Worm (Caenorhabditis elegans) whole organism, young adult: ENCODE results near the gene srg-54.

Experiments used
- C06A6.2 ChIP-seq: fragments of 200-800 bp; sonication (Bioruptor generic); conservative IDR thresholded peaks from 2 replicates; pipeline ENCODE4 v1.3.6; 2022; ENCODE audit warnings: missing genetic modification characterization, missing compliant biosample characterization
- F22D6.2 ChIP-seq: sonication (generic microtip); optimal IDR thresholded peaks from 2 replicates; lab custom pipeline; 2016; ENCODE audit warnings: mild to moderate bottlenecking, missing genetic modification characterization, missing compliant biosample characterization
- F39B2.1 ChIP-seq: fragments of 200-800 bp; sonication (Bioruptor generic); IDR thresholded peaks from 2 replicates; pipeline ENCODE4 v1.3.6; 2022; ENCODE audit warnings: missing genetic modification reagents, missing genetic modification characterization, missing compliant biosample characterization
- F57C9.4 ChIP-seq: sonication (generic microtip); optimal IDR thresholded peaks from 2 replicates; lab custom pipeline; 2017; ENCODE audit warnings: mild to moderate bottlenecking, missing genetic modification characterization, missing compliant biosample characterization
- T07F8.4 ChIP-seq: sonication (generic microtip); optimal IDR thresholded peaks from 2 replicates; lab custom pipeline; 2016; ENCODE audit warnings: mild to moderate bottlenecking, missing genetic modification characterization, moderate library complexity, missing compliant biosample characterization
- Y67H2A.10 ChIP-seq: fragments of 200-800 bp; sonication (Bioruptor generic); conservative IDR thresholded peaks from 2 replicates; pipeline ENCODE4 v1.3.6; 2022; ENCODE audit warnings: missing genetic modification reagents, missing genetic modification characterization, missing compliant biosample characterization
- Y79H2A.3 ChIP-seq: fragments of 200-800 bp; sonication (Bioruptor generic); conservative IDR thresholded peaks from 2 replicates; pipeline ENCODE4 v1.3.6; 2022; ENCODE audit warnings: missing genetic modification reagents, missing genetic modification characterization, missing compliant biosample characterization
- Y95B8A.8 ChIP-seq: fragments of 200-800 bp; sonication (Bioruptor generic); IDR thresholded peaks from 2 replicates; pipeline ENCODE4 v1.3.6; 2022; ENCODE audit warnings: missing genetic modification reagents, missing genetic modification characterization, missing compliant biosample characterization
- aptf-2 ChIP-seq: fragments of 200-800 bp; sonication (Bioruptor generic); conservative IDR thresholded peaks from 2 replicates; pipeline ENCODE4 v1.3.6; 2022; ENCODE audit warnings: missing genetic modification reagents, missing genetic modification characterization, missing compliant biosample characterization
- ccch-3 ChIP-seq: fragments of 200-800 bp; sonication (Bioruptor generic); optimal IDR thresholded peaks from 2 replicates; lab custom pipeline; 2018; ENCODE audit warnings: mild to moderate bottlenecking, missing genetic modification characterization, missing compliant biosample characterization
- ceh-100 ChIP-seq: fragments of 200-800 bp; sonication (Bioruptor generic); IDR thresholded peaks from 2 replicates; pipeline ENCODE4 v1.3.6; 2022; ENCODE audit warnings: missing genetic modification reagents, missing genetic modification characterization, missing compliant biosample characterization
- die-1 ChIP-seq: sonication (generic microtip); optimal IDR thresholded peaks from 2 replicates; lab custom pipeline; 2016; ENCODE audit warnings: missing genotype, mild to moderate bottlenecking, missing genetic modification characterization, missing compliant biosample characterization
- dox-1 ChIP-seq: fragments of 200-800 bp; sonication (Bioruptor generic); IDR thresholded peaks from 2 replicates; pipeline ENCODE4 v1.3.6; 2022; ENCODE audit warnings: missing genetic modification reagents, missing genetic modification characterization, missing compliant biosample characterization
- dpff-1 ChIP-seq: sonication (generic microtip); optimal IDR thresholded peaks from 2 replicates; lab custom pipeline; 2017; ENCODE audit warnings: mild to moderate bottlenecking, missing genetic modification characterization, missing compliant biosample characterization
- egl-44 ChIP-seq: fragments of 200-800 bp; sonication (Bioruptor generic); IDR thresholded peaks from 2 replicates; pipeline ENCODE4 v1.3.6; 2022; ENCODE audit warnings: missing genetic modification reagents, missing genetic modification characterization, missing compliant biosample characterization
- hlh-26 ChIP-seq: fragments of 200-800 bp; sonication (Bioruptor generic); conservative IDR thresholded peaks from 2 replicates; pipeline ENCODE4 v1.3.6; 2022; ENCODE audit warnings: missing genetic modification reagents, missing genetic modification characterization, missing compliant biosample characterization
- lag-1 ChIP-seq: fragments of 200-800 bp; sonication (Bioruptor generic); IDR thresholded peaks from 2 replicates; pipeline ENCODE4 v1.3.6; 2022; ENCODE audit warnings: missing genetic modification reagents, missing genetic modification characterization, missing compliant biosample characterization
- let-607 ChIP-seq, 2 experiments: fragments of 200-800 bp in 1 of 2; sonication (Bioruptor generic) in 1 of 2; sonication (generic microtip) in 1 of 2; optimal IDR thresholded peaks; 2 replicates each; lab custom pipeline; 2016 to 2018; ENCODE audit warnings: mild to moderate bottlenecking in 2 of 2, missing compliant biosample characterization in 2 of 2, missing genetic modification characterization in 2 of 2, moderate library complexity in 2 of 2, missing genotype in 1 of 2
- lir-1 ChIP-seq: fragments of 200-800 bp; sonication (Bioruptor generic); conservative IDR thresholded peaks from 2 replicates; pipeline ENCODE4 v1.3.6; 2022; ENCODE audit warnings: missing genetic modification reagents, missing genetic modification characterization, missing compliant biosample characterization
- mel-28 ChIP-seq: sonication (generic microtip); optimal IDR thresholded peaks from 2 replicates; lab custom pipeline; 2016; ENCODE audit warnings: borderline replicate concordance, mild to moderate bottlenecking, missing genetic modification characterization, missing compliant biosample characterization
- mes-4 ChIP-seq: sonication (generic microtip); optimal IDR thresholded peaks from 2 replicates; lab custom pipeline; 2016; ENCODE audit warnings: missing genotype, missing genetic modification characterization, missing compliant biosample characterization
- mxl-1 ChIP-seq: sonication (generic microtip); optimal IDR thresholded peaks from 2 replicates; lab custom pipeline; 2016; ENCODE audit warnings: missing genetic modification characterization, missing compliant biosample characterization
- nfyb-1 ChIP-seq: fragments of 200-800 bp; sonication (Bioruptor generic); IDR thresholded peaks from 2 replicates; pipeline ENCODE4 v1.3.6; 2022; ENCODE audit warnings: missing genetic modification reagents, missing genetic modification characterization, missing compliant biosample characterization
- nhr-179 ChIP-seq: sonication (generic microtip); optimal IDR thresholded peaks from 2 replicates; lab custom pipeline; 2016; ENCODE audit warnings: mild to moderate bottlenecking, missing genetic modification characterization, missing compliant biosample characterization
- nhr-90 ChIP-seq: sonication (generic microtip); optimal IDR thresholded peaks from 2 replicates; lab custom pipeline; 2016; ENCODE audit warnings: missing genotype, mild to moderate bottlenecking, missing genetic modification characterization, missing compliant biosample characterization
- pha-4 ChIP-seq: fragments of 150-350 bp; sonication (generic microtip); optimal IDR thresholded peaks from 2 replicates; lab custom pipeline; 2014; ENCODE audit warnings: missing biosample characterization, missing genetic modification reagents, missing genetic modification characterization
- sdz-38 ChIP-seq: sonication (generic microtip); optimal IDR thresholded peaks from 2 replicates; lab custom pipeline; 2016; ENCODE audit warnings: missing genotype, missing genetic modification characterization, missing compliant biosample characterization
- snpc-3.4 ChIP-seq: sonication (generic microtip); optimal IDR thresholded peaks from 2 replicates; lab custom pipeline; 2017; ENCODE audit warnings: missing genetic modification characterization, mild to moderate bottlenecking, missing compliant biosample characterization, antibody characterized with exemption, moderate library complexity, missing genotype, missing genetic modification reagents
- snpc-4 ChIP-seq, 5 experiments: fragments of 150-350 bp in 1 of 5; sonication (generic microtip) in 4 of 5; optimal IDR thresholded peaks; 2 replicates each; lab custom pipeline; 2014 to 2018; ENCODE audit warnings: missing genetic modification characterization in 5 of 5, missing biosample characterization in 3 of 5, antibody characterized with exemption in 2 of 5, mild to moderate bottlenecking in 2 of 5, missing compliant biosample characterization in 2 of 5, missing genotype in 2 of 5, moderate library complexity in 2 of 5, missing genetic modification reagents in 1 of 5
- somi-1 ChIP-seq: fragments of 200-800 bp; sonication (Bioruptor generic); optimal IDR thresholded peaks from 2 replicates; lab custom pipeline; 2018; ENCODE audit warnings: mild to moderate bottlenecking, missing genetic modification characterization, missing compliant biosample characterization
- zfh-2 ChIP-seq: fragments of 200-800 bp; sonication (Bioruptor generic); conservative IDR thresholded peaks from 2 replicates; pipeline ENCODE4 v1.3.6; 2022; ENCODE audit warnings: missing genetic modification reagents, missing genetic modification characterization, missing compliant biosample characterization
- ztf-25 ChIP-seq: fragments of 200-800 bp; sonication (Bioruptor generic); IDR thresholded peaks from 2 replicates; pipeline ENCODE4 v1.3.6; 2022; ENCODE audit warnings: missing genetic modification reagents, missing genetic modification characterization, missing compliant biosample characterization
- ztf-26 ChIP-seq: sonication (generic microtip); optimal IDR thresholded peaks from 2 replicates; lab custom pipeline; 2017; ENCODE audit warnings: missing genetic modification characterization, missing compliant biosample characterization
- ztf-28 ChIP-seq: fragments of 200-800 bp; sonication (Bioruptor generic); IDR thresholded peaks from 2 replicates; pipeline ENCODE4 v1.3.6; 2022; ENCODE audit warnings: missing genetic modification reagents, missing genetic modification characterization, missing compliant biosample characterization

srg-54 gene

ce11 chrV:14921509-14921908 lies 2.5 kb downstream of the srg-54 start, which contains the start of gene zmp-4:
Gene zmp-4, minus strand, starts transcription at chrV:14921609.
- no peak for TF ChIP-seq egl-44 (GFP tag; lab: Robert Waterston, UW)
- TF ChIP-seq mel-28 (tag; lab: Kevin White, UChicago), result no peak
- TF ChIP-seq dox-1, result no peak
- no peak for TF ChIP-seq nhr-90 (tag; lab: Kevin White, UChicago)
- no peak for TF ChIP-seq F57C9.4 (tag; lab: Kevin White, UChicago)
- TF ChIP-seq zfh-2 (GFP tag; lab: Robert Waterston, UW), result no peak
- no peak for TF ChIP-seq F22D6.2 (tag; lab: Kevin White, UChicago)
- no peak for TF ChIP-seq snpc-4 (GFP tag; optimal IDR thresholded peaks at IDR 0.05; lab: Kevin White, UChicago)
- no peak for TF ChIP-seq snpc-4 (tag; optimal IDR thresholded peaks at IDR 0.05; lab: Kevin White, UChicago)
- no peak for TF ChIP-seq T07F8.4
- TF ChIP-seq dpff-1 (tag; lab: Kevin White, UChicago), result no peak
- no peak for TF ChIP-seq ceh-100 (GFP tag; lab: Robert Waterston, UW)
- TF ChIP-seq die-1, result no peak
- no peak for TF ChIP-seq mxl-1 (tag; lab: Kevin White, UChicago)
- TF ChIP-seq pha-4 (tag; lab: Kevin White, UChicago), result no peak
- TF ChIP-seq ccch-3 (GFP tag; lab: Kevin White, UChicago), result no peak
- no peak for TF ChIP-seq let-607 (tag; optimal IDR thresholded peaks at IDR 0.05; lab: Kevin White, UChicago)
- no peak for TF ChIP-seq somi-1 (GFP tag; lab: Kevin White, UChicago)
- TF ChIP-seq aptf-2 (GFP tag; lab: Robert Waterston, UW), result no peak
- no peak for TF ChIP-seq Y67H2A.10 (GFP tag; lab: Robert Waterston, UW)
- no peak for TF ChIP-seq F39B2.1 (GFP tag; lab: Robert Waterston, UW)

DNA sequence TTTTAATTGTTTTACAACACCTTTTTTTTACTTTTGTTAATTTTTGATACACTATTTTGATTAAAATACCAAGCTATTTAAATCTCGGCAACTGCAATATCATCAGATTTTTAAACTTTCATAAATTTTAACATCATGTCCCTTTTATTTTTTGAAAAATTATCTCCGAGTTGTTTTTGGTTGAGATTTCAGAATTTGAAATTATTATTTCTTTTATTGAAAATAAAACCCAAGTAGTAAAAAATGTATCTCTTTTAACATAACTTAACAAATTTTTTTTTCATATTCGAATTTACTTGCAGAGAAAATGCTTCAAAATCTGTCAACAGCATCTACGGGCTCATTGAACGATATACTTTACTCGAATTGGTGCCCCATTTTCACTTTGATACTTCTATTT lies 8.4 kb downstream of the srg-54 start, which contains the start of gene H12D21.11:
TSS of gene H12D21.11 (plus strand) at position 301 of the 400 bp plus-strand sequence.
- TF ChIP-seq mes-4 (tag; lab: Kevin White, UChicago) (no peak), hlh-26 (GFP tag; lab: Robert Waterston, UW) (no peak), snpc-3.4 (tag; lab: Kevin White, UChicago) (no peak), Y95B8A.8 (GFP tag; lab: Robert Waterston, UW) (no peak), ztf-26 (tag; lab: Kevin White, UChicago) (no peak), sdz-38 (no peak), ztf-25 (GFP tag; lab: Robert Waterston, UW) (no peak), ztf-28 (GFP tag; lab: Robert Waterston, UW) (no peak), C06A6.2 (GFP tag; lab: Robert Waterston, UW) (no peak), dpff-1 (tag; lab: Kevin White, UChicago) (no peak), mel-28 (tag; lab: Kevin White, UChicago) (no peak), nfyb-1 (GFP tag; lab: Robert Waterston, UW) (no peak), nhr-179 (no peak), Y79H2A.3 (GFP tag; lab: Robert Waterston, UW) (no peak), lir-1 (GFP tag; lab: Robert Waterston, UW) (no peak), F39B2.1 (GFP tag; lab: Robert Waterston, UW) (no peak), lag-1 (GFP tag; lab: Robert Waterston, UW) (no peak)

ce11 chrV:14910758-14911157 lies 13.2 kb downstream of the srg-54 start:
- TF ChIP-seq mxl-1 (tag; lab: Kevin White, UChicago) (no peak), F57C9.4 (tag; lab: Kevin White, UChicago) (no peak)
